Fruit fly (Drosophila melanogaster) whole organism, embryonic: ENCODE data around the gene baf.
A peak's percentile ranks its signal among the peaks of the same experiment; 100 is the strongest.

ENCODE experiments used
- BtbVII ChIP-seq: fragments of 200-800 bp; sonication (Bioruptor generic); optimal IDR thresholded peaks from 3 replicates; lab custom pipeline; 2017; ENCODE audit warnings: missing biosample characterization, mild to moderate bottlenecking, missing genetic modification characterization
- C15 ChIP-seq: fragments of 200-800 bp; sonication (Bioruptor generic); IDR thresholded peaks from 3 replicates; pipeline ENCODE4 v1.3.6; 2022; ENCODE audit warnings: missing biosample characterization, missing genetic modification characterization
- CG10209 ChIP-seq: fragments of 200-800 bp; sonication (Bioruptor generic); optimal IDR thresholded peaks from 3 replicates; lab custom pipeline; 2017; ENCODE audit warnings: missing biosample characterization, mild to moderate bottlenecking, missing genetic modification characterization, missing genetic modification reagents
- CG11398 ChIP-seq: fragments of 200-800 bp; sonication (Bioruptor generic); optimal IDR thresholded peaks from 2 replicates; lab custom pipeline; 2016; ENCODE audit warnings: missing biosample characterization, missing genetic modification characterization
- CG11560 ChIP-seq: fragments of 200-800 bp; sonication (Bioruptor generic); IDR thresholded peaks from 3 replicates; pipeline ENCODE4 v1.3.6; 2022; ENCODE audit warnings: missing biosample characterization, missing genetic modification characterization
- CG11696 ChIP-seq: fragments of 200-800 bp; sonication (Bioruptor generic); IDR thresholded peaks from 2 replicates; pipeline ENCODE4 v1.3.6; 2022; ENCODE audit warnings: missing biosample characterization, missing genetic modification characterization
- CG1647 ChIP-seq: fragments of 200-800 bp; sonication (Bioruptor generic); optimal IDR thresholded peaks from 3 replicates; lab custom pipeline; 2016; ENCODE audit warnings: missing biosample characterization, missing genetic modification characterization
- CG17328 ChIP-seq: fragments of 200-800 bp; sonication (Bioruptor generic); IDR thresholded peaks from 2 replicates; pipeline ENCODE4 v1.3.6; 2022; ENCODE audit warnings: missing biosample characterization, missing genetic modification characterization
- CG1792 ChIP-seq: fragments of 200-800 bp; sonication (Bioruptor generic); optimal IDR thresholded peaks from 2 replicates; lab custom pipeline; 2016; ENCODE audit warnings: missing biosample characterization, missing genetic modification characterization
- CG2889 ChIP-seq: fragments of 200-800 bp; sonication (Bioruptor generic); IDR thresholded peaks from 3 replicates; pipeline ENCODE4 v1.3.6; 2022; ENCODE audit warnings: missing biosample characterization, missing genetic modification characterization
- CG33213 ChIP-seq: fragments of 200-800 bp; sonication (Bioruptor generic); optimal IDR thresholded peaks from 3 replicates; lab custom pipeline; 2016; ENCODE audit warnings: missing biosample characterization, missing genetic modification characterization
- CG7372 ChIP-seq: fragments of 200-800 bp; sonication (Bioruptor generic); IDR thresholded peaks from 2 replicates; pipeline ENCODE4 v1.3.6; 2022; ENCODE audit warnings: missing biosample characterization, missing genetic modification characterization
- Drgx ChIP-seq: fragments of 200-800 bp; sonication (Bioruptor generic); IDR thresholded peaks from 2 replicates; pipeline ENCODE4 v1.3.6; 2022; ENCODE audit warnings: missing biosample characterization, missing genetic modification characterization
- E2f1 ChIP-seq: fragments of 200-800 bp; sonication (Bioruptor generic); IDR thresholded peaks from 2 replicates; pipeline ENCODE4 v1.3.6; 2022; ENCODE audit warnings: missing biosample characterization, missing genetic modification characterization
- Eip74EF ChIP-seq, 2 experiments: fragments of 200-800 bp in 1 of 2; fragments of >200 bp in 1 of 2; sonication (Bioruptor generic) in 1 of 2; optimal IDR thresholded peaks; 2 replicates each; lab custom pipeline; 2017 to 2019; ENCODE audit warnings: missing biosample characterization in 2 of 2, missing genetic modification characterization in 2 of 2, mild to moderate bottlenecking in 1 of 2, moderate library complexity in 1 of 2
- Fer1 ChIP-seq: fragments of 200-800 bp; sonication (Bioruptor generic); optimal IDR thresholded peaks from 2 replicates; lab custom pipeline; 2017; ENCODE audit warnings: missing biosample characterization, mild to moderate bottlenecking, missing genetic modification characterization
- H2.0 ChIP-seq: fragments of 200-800 bp; sonication (Bioruptor generic); IDR thresholded peaks from 2 replicates; pipeline ENCODE4 v1.3.6; 2022; ENCODE audit warnings: missing biosample characterization, missing genetic modification characterization
- Hsf ChIP-seq: fragments of 200-800 bp; sonication (Bioruptor generic); optimal IDR thresholded peaks from 3 replicates; lab custom pipeline; 2016; ENCODE audit warnings: missing biosample characterization, missing genetic modification characterization
- Kr ChIP-seq: fragments of 200-800 bp; sonication (Bioruptor generic); optimal IDR thresholded peaks from 2 replicates; lab custom pipeline; 2017; ENCODE audit warnings: missing biosample characterization, mild to moderate bottlenecking, missing genetic modification characterization
- Lhr ChIP-seq: fragments of 200-800 bp; sonication (Bioruptor generic); optimal IDR thresholded peaks from 3 replicates; lab custom pipeline; 2017; ENCODE audit warnings: mild to moderate bottlenecking, missing biosample characterization, missing genetic modification reagents, missing genetic modification characterization
- MESR4 ChIP-seq: fragments of 200-800 bp; sonication (Bioruptor generic); optimal IDR thresholded peaks from 2 replicates; lab custom pipeline; 2018; ENCODE audit warnings: missing biosample characterization, mild to moderate bottlenecking, missing genetic modification characterization, moderate library complexity
- NC2α ChIP-seq: fragments of 200-800 bp; sonication (Bioruptor generic); optimal IDR thresholded peaks from 2 replicates; lab custom pipeline; 2016; ENCODE audit warnings: missing biosample characterization, missing genetic modification characterization
- Oli ChIP-seq: fragments of 200-800 bp; sonication (Bioruptor generic); optimal IDR thresholded peaks from 2 replicates; lab custom pipeline; 2018; ENCODE audit warnings: missing biosample characterization, mild to moderate bottlenecking, missing genetic modification characterization, moderate library complexity
- Rfx ChIP-seq: fragments of 200-800 bp; sonication (Bioruptor generic); IDR thresholded peaks from 2 replicates; pipeline ENCODE4 v1.3.6; 2022; ENCODE audit warnings: missing biosample characterization, missing genetic modification characterization
- Six4 ChIP-seq: fragments of 200-800 bp; sonication (Bioruptor generic); optimal IDR thresholded peaks from 2 replicates; lab custom pipeline; 2016; ENCODE audit warnings: missing biosample characterization, missing genetic modification characterization
- Sox100B ChIP-seq: fragments of 200-800 bp; sonication (Bioruptor generic); optimal IDR thresholded peaks from 3 replicates; lab custom pipeline; 2018; ENCODE audit warnings: missing biosample characterization, mild to moderate bottlenecking, missing genetic modification characterization
- Taf1 ChIP-seq: fragments of 200-800 bp; sonication (Bioruptor generic); IDR thresholded peaks from 2 replicates; pipeline ENCODE4 v1.3.6; 2022; ENCODE audit warnings: missing biosample characterization, missing genetic modification characterization
- Usf ChIP-seq: fragments of 200-800 bp; sonication (Bioruptor generic); optimal IDR thresholded peaks from 2 replicates; lab custom pipeline; 2017; ENCODE audit warnings: missing genotype, missing biosample characterization, missing genetic modification characterization
- abd-A ChIP-seq: fragments of 200-800 bp; sonication (Bioruptor generic); optimal IDR thresholded peaks from 3 replicates; lab custom pipeline; 2019; ENCODE audit warnings: missing biosample characterization, mild to moderate bottlenecking, missing genetic modification characterization, moderate library complexity
- bab2 ChIP-seq: fragments of 200-800 bp; sonication (Bioruptor generic); optimal IDR thresholded peaks from 2 replicates; lab custom pipeline; 2016; ENCODE audit warnings: missing biosample characterization, missing genetic modification characterization
- bsh ChIP-seq, 2 experiments: fragments of 200-800 bp; sonication (Bioruptor generic); optimal IDR thresholded peaks; 2 replicates each; lab custom pipeline; 2017 to 2018; ENCODE audit warnings: mild to moderate bottlenecking in 2 of 2, missing biosample characterization in 2 of 2, missing genetic modification characterization in 2 of 2, moderate library complexity in 1 of 2
- crc ChIP-seq: fragments of 200-800 bp; sonication (Bioruptor generic); optimal IDR thresholded peaks from 2 replicates; lab custom pipeline; 2016; ENCODE audit warnings: missing biosample characterization, missing genetic modification characterization
- dm ChIP-seq: fragments of 200-800 bp; sonication (Bioruptor generic); optimal IDR thresholded peaks from 3 replicates; lab custom pipeline; 2016; ENCODE audit warnings: missing biosample characterization, missing genetic modification characterization
- dmrt99B ChIP-seq: fragments of 200-800 bp; sonication (Bioruptor generic); optimal IDR thresholded peaks from 2 replicates; lab custom pipeline; 2018; ENCODE audit warnings: missing biosample characterization, mild to moderate bottlenecking, missing genetic modification characterization, moderate library complexity
- fd102C ChIP-seq: fragments of 200-800 bp; sonication (Bioruptor generic); optimal IDR thresholded peaks from 2 replicates; lab custom pipeline; 2018; ENCODE audit warnings: missing biosample characterization, mild to moderate bottlenecking, missing genetic modification characterization, moderate library complexity
- gcm2 ChIP-seq: fragments of 200-800 bp; sonication (Bioruptor generic); optimal IDR thresholded peaks from 2 replicates; lab custom pipeline; 2016; ENCODE audit warnings: missing biosample characterization, missing genetic modification characterization
- gro ChIP-seq: fragments of 200-800 bp; sonication (Bioruptor generic); optimal IDR thresholded peaks from 2 replicates; lab custom pipeline; 2016; ENCODE audit warnings: missing biosample characterization, missing genetic modification characterization
- ham ChIP-seq: fragments of 200-800 bp; sonication (Bioruptor generic); IDR thresholded peaks from 2 replicates; pipeline ENCODE4 v1.3.6; 2022; ENCODE audit warnings: missing biosample characterization, missing genetic modification characterization
- jigr1 ChIP-seq: fragments of 200-800 bp; sonication (Bioruptor generic); IDR thresholded peaks from 3 replicates; pipeline ENCODE4 v1.3.6; 2022; ENCODE audit warnings: missing biosample characterization, missing genetic modification characterization
- jing ChIP-seq: fragments of 200-800 bp; sonication (Bioruptor generic); optimal IDR thresholded peaks from 2 replicates; lab custom pipeline; 2018; ENCODE audit warnings: missing biosample characterization, mild to moderate bottlenecking, missing genetic modification characterization
- kah ChIP-seq: fragments of 200-800 bp; sonication (Bioruptor generic); optimal IDR thresholded peaks from 2 replicates; lab custom pipeline; 2018; ENCODE audit warnings: missing biosample characterization, mild to moderate bottlenecking, missing genetic modification characterization
- mld ChIP-seq: fragments of 200-800 bp; sonication (Bioruptor generic); IDR thresholded peaks from 3 replicates; pipeline ENCODE4 v1.3.6; 2022; ENCODE audit warnings: missing biosample characterization, missing genetic modification characterization; ENCODE audit not compliant: partially characterized antibody
- org-1 ChIP-seq: fragments of 200-800 bp; sonication (Bioruptor generic); optimal IDR thresholded peaks from 2 replicates; lab custom pipeline; 2017; ENCODE audit warnings: missing biosample characterization, missing genetic modification characterization
- pb ChIP-seq: fragments of 200-800 bp; sonication (Bioruptor generic); optimal IDR thresholded peaks from 3 replicates; lab custom pipeline; 2016; ENCODE audit warnings: missing biosample characterization, missing genetic modification characterization
- sens ChIP-seq: fragments of 200-800 bp; sonication (Bioruptor generic); peaks from one replicate; lab custom pipeline; 2016; ENCODE audit warnings: missing biosample characterization, missing genetic modification characterization
- slou ChIP-seq: fragments of 200-800 bp; sonication (Bioruptor generic); optimal IDR thresholded peaks from 3 replicates; lab custom pipeline; 2016; ENCODE audit warnings: missing biosample characterization, missing genetic modification characterization
- slp2 ChIP-seq: fragments of 200-800 bp; sonication (Bioruptor generic); optimal IDR thresholded peaks from 2 replicates; lab custom pipeline; 2016; ENCODE audit warnings: missing biosample characterization, missing genetic modification characterization
- sna ChIP-seq: fragments of 200-800 bp; sonication (Bioruptor generic); IDR thresholded peaks from 2 replicates; pipeline ENCODE4 v1.3.6; 2022; ENCODE audit warnings: missing biosample characterization, missing genetic modification characterization; ENCODE audit not compliant: partially characterized antibody
- so ChIP-seq: fragments of 200-800 bp; sonication (Bioruptor generic); IDR thresholded peaks from 3 replicates; pipeline ENCODE4 v1.3.6; 2022; ENCODE audit warnings: missing biosample characterization, missing genetic modification characterization
- sr ChIP-seq: fragments of 200-800 bp; sonication (Bioruptor generic); IDR thresholded peaks from 3 replicates; pipeline ENCODE4 v1.3.6; 2022; ENCODE audit warnings: missing biosample characterization, missing genetic modification characterization
- tin ChIP-seq: fragments of 200-800 bp; sonication (Bioruptor generic); optimal IDR thresholded peaks from 3 replicates; lab custom pipeline; 2016; ENCODE audit warnings: missing biosample characterization, missing genetic modification characterization
- toy ChIP-seq: fragments of 200-800 bp; sonication (Bioruptor generic); IDR thresholded peaks from 2 replicates; pipeline ENCODE4 v1.3.6; 2022; ENCODE audit warnings: missing biosample characterization, missing genetic modification characterization
- zen ChIP-seq: fragments of 200-800 bp; sonication (Bioruptor generic); optimal IDR thresholded peaks from 3 replicates; lab custom pipeline; 2018; ENCODE audit warnings: missing biosample characterization, mild to moderate bottlenecking, missing genetic modification characterization, moderate library complexity

baf gene

dm6 chr2L:8000578-8001040, 28.7 kb upstream of the baf start (continued):
- no peak for TF ChIP-seq sna (GFP tag; lab: Robert Waterston, UW)
- no peak for TF ChIP-seq slou (GFP tag; lab: Kevin White, UChicago)
- TF ChIP-seq jing (GFP tag; lab: Kevin White, UChicago): no peak
- no peak for TF ChIP-seq Sox100B (GFP tag; lab: Kevin White, UChicago)
- TF ChIP-seq toy: no peak
- TF ChIP-seq Hsf: peak; percentile 20
- TF ChIP-seq jigr1 (GFP tag; lab: Robert Waterston, UW): no peak
- TF ChIP-seq org-1: peak; percentile 63
- TF ChIP-seq CG11560 (tag; lab: Robert Waterston, UW): peak; percentile 53; the same call in 1 of the 3 replicates
- peak; percentile 72 for TF ChIP-seq sens (GFP tag; lab: Kevin White, UChicago)
- no peak for TF ChIP-seq dm (GFP tag; lab: Kevin White, UChicago)
- TF ChIP-seq Lhr (GFP tag; lab: Kevin White, UChicago): no peak
- peak; percentile 43 for TF ChIP-seq bab2 (GFP tag; lab: Kevin White, UChicago)
- no peak for TF ChIP-seq CG7372
- TF ChIP-seq CG33213 (GFP tag; lab: Kevin White, UChicago): no peak
- TF ChIP-seq MESR4 (GFP tag; lab: Kevin White, UChicago): no peak
- TF ChIP-seq Six4: no peak
- no peak for TF ChIP-seq C15 (GFP tag; lab: Robert Waterston, UW)
- TF ChIP-seq tin (GFP tag; lab: Kevin White, UChicago): no peak
- no peak for TF ChIP-seq kah (GFP tag; lab: Kevin White, UChicago)
- TF ChIP-seq slp2 (GFP tag; lab: Kevin White, UChicago): no peak
- no peak for TF ChIP-seq CG11696 (GFP tag; lab: Robert Waterston, UW)
- TF ChIP-seq ham (GFP tag; lab: Robert Waterston, UW): no peak
- no peak for TF ChIP-seq zen (tag; lab: Kevin White, UChicago)
- peak; percentile 39 for TF ChIP-seq Usf (GFP tag; lab: Kevin White, UChicago)
- TF ChIP-seq CG2889: no peak
- no peak for TF ChIP-seq sr (GFP tag; lab: Robert Waterston, UW)
- no peak for TF ChIP-seq Eip74EF (GFP tag; optimal IDR thresholded peaks at IDR 0.05; lab: Kevin White, UChicago)
- TF ChIP-seq crc (GFP tag; lab: Kevin White, UChicago): no peak
- TF ChIP-seq abd-A (tag; lab: Kevin White, UChicago): no peak
- TF ChIP-seq mld (GFP tag; lab: Robert Waterston, UW): no peak
- TF ChIP-seq Drgx (GFP tag; lab: Robert Waterston, UW): peak; percentile 91
- no peak for TF ChIP-seq dmrt99B
- TF ChIP-seq gcm2 (GFP tag; lab: Kevin White, UChicago): no peak
- TF ChIP-seq so: no peak
- no peak for TF ChIP-seq pb (GFP tag; lab: Kevin White, UChicago)
- TF ChIP-seq gro: peak; percentile 68
- TF ChIP-seq Taf1 (GFP tag; lab: Robert Waterston, UW): no peak
- TF ChIP-seq CG1647 (GFP tag; lab: Kevin White, UChicago): no peak
- TF ChIP-seq CG17328 (GFP tag; lab: Robert Waterston, UW): no peak
- TF ChIP-seq bsh (GFP tag; optimal IDR thresholded peaks at IDR 0.05; lab: Kevin White, UChicago): peak in 1 of 2 experiments; percentile 96
- TF ChIP-seq H2.0 (GFP tag; lab: Robert Waterston, UW): no peak
- no peak for TF ChIP-seq CG1792 (GFP tag; lab: Kevin White, UChicago)
- no peak for TF ChIP-seq CG11398 (GFP tag; lab: Kevin White, UChicago)
- no peak for TF ChIP-seq fd102C (GFP tag; lab: Kevin White, UChicago)
- peak; percentile 25 for TF ChIP-seq Fer1 (GFP tag; lab: Kevin White, UChicago)
- no peak for TF ChIP-seq NC2α (GFP tag; lab: Kevin White, UChicago)
- TF ChIP-seq Oli (tag; lab: Kevin White, UChicago): no peak
- TF ChIP-seq CG10209 (GFP tag; lab: Kevin White, UChicago): peak; percentile 3
- peak; percentile 57 for TF ChIP-seq Rfx (GFP tag; lab: Robert Waterston, UW)
- TF ChIP-seq E2f1 (GFP tag; lab: Robert Waterston, UW): no peak
- TF ChIP-seq Kr (GFP tag; lab: Kevin White, UChicago): no peak
- peak; percentile 3 for TF ChIP-seq BtbVII (GFP tag; lab: Kevin White, UChicago)
